Fruit fly (Drosophila melanogaster): Measurements from ENCODE around the gene Ugt37A1.

Ugt37A1 gene

dm6 chr2L:20326317-20326716 lies 47.6 kb downstream of the Ugt37A1 start (continued):
- TF ChIP-seq ERR (GFP tag; optimal IDR thresholded peaks at IDR 0.05) (peak; percentile 71), CG34224 (GFP tag; IDR thresholded peaks at IDR 0.05; ENCODE audit: partially characterized antibody) (no peak), Ets65A (GFP tag) (peak; percentile 96), CG12391 (tag; optimal IDR thresholded peaks at IDR 0.05) (peak; percentile 56), Hr39 (optimal IDR thresholded peaks at IDR 0.05) (no peak), nerfin-2 (GFP tag; IDR thresholded peaks at IDR 0.05; ENCODE audit: partially characterized antibody) (peak; percentile 49; the same call in 1 of the 2 replicates), CG18476 (GFP tag; optimal IDR thresholded peaks at IDR 0.05) (peak; percentile 73), CG14441 (GFP tag; IDR thresholded peaks at IDR 0.05) (peak; percentile 85), ATbp (GFP tag; optimal IDR thresholded peaks at IDR 0.05) (peak; percentile 61), gt (GFP tag; IDR thresholded peaks at IDR 0.05) (peak; percentile 63; the same call in 1 of the 2 replicates), CG4617 (GFP tag; optimal IDR thresholded peaks at IDR 0.05; ENCODE audit: borderline replicate concordance) (no peak), CG4404 (GFP tag; IDR thresholded peaks at IDR 0.05) (peak; percentile 80), CG6813 (GFP tag; optimal IDR thresholded peaks at IDR 0.05) (peak; percentile 78), h (optimal IDR thresholded peaks at IDR 0.05) (no peak), NC2β (GFP tag; optimal IDR thresholded peaks at IDR 0.05) (peak; percentile 33), fd96Cb (tag; optimal IDR thresholded peaks at IDR 0.05) (peak; percentile 80), so (GFP tag; IDR thresholded peaks at IDR 0.05) (0 out of 3 replicates have a peak, but pooled peaks have one; percentile 49), CG15696 (tag; optimal IDR thresholded peaks at IDR 0.05) (peak; percentile 52), CG1529 (GFP tag; optimal IDR thresholded peaks at IDR 0.05) (peak; percentile 47), CG10321 (GFP tag; IDR thresholded peaks at IDR 0.05) (no peak), CG6689 (GFP tag; IDR thresholded peaks at IDR 0.05) (peak; percentile 90), Drgx (GFP tag; IDR thresholded peaks at IDR 0.05) (peak; percentile 95), bbx (GFP tag; IDR thresholded peaks at IDR 0.05; ENCODE audit: partially characterized antibody) (no peak), Gsc (GFP tag; IDR thresholded peaks at IDR 0.05) (peak; percentile 74), CG14050 (GFP tag; IDR thresholded peaks at IDR 0.05) (no peak; the same call in 2 of the 3 replicates), abd-A (tag; optimal IDR thresholded peaks at IDR 0.05) (no peak), CG31224 (GFP tag; IDR thresholded peaks at IDR 0.05) (peak; percentile 70), ftz-f1 (GFP tag; optimal IDR thresholded peaks at IDR 0.05) (no peak), Sry-δ (GFP tag; optimal IDR thresholded peaks at IDR 0.05) (peak; percentile 46), CG7987 (GFP tag; optimal IDR thresholded peaks at IDR 0.05) (peak; percentile 34), CG12236 (GFP tag; optimal IDR thresholded peaks at IDR 0.05) (peak; percentile 54), amos (GFP tag; IDR thresholded peaks at IDR 0.05; ENCODE audit: partially characterized antibody) (no peak), sug (tag; optimal IDR thresholded peaks at IDR 0.05) (no peak), CG13287 (GFP tag; IDR thresholded peaks at IDR 0.05; ENCODE audit: partially characterized antibody) (peak; percentile 12; the same call in 1 of the 2 replicates), CG4854 (GFP tag; optimal IDR thresholded peaks at IDR 0.05) (peak; percentile 64), Atf-2 (GFP tag; optimal IDR thresholded peaks at IDR 0.05) (peak; percentile 53), CG8281 (tag; optimal IDR thresholded peaks at IDR 0.05) (peak; percentile 32), salm (tag; optimal IDR thresholded peaks at IDR 0.05) (no peak), pum (GFP tag; optimal IDR thresholded peaks at IDR 0.05) (peak; percentile 18), CG15073 (GFP tag; optimal IDR thresholded peaks at IDR 0.05) (no peak), ab (GFP tag; optimal IDR thresholded peaks at IDR 0.05) (no peak), CG3995 (GFP tag; optimal IDR thresholded peaks at IDR 0.05) (no peak), Jarid2 (GFP tag; optimal IDR thresholded peaks at IDR 0.05) (peak; percentile 53), Hmr (GFP tag; optimal IDR thresholded peaks at IDR 0.05) (peak; percentile 47), ara (GFP tag; IDR thresholded peaks at IDR 0.05) (peak; percentile 94), insv (GFP tag; optimal IDR thresholded peaks at IDR 0.05) (no peak), CG4707 (GFP tag; optimal IDR thresholded peaks at IDR 0.05) (peak; percentile 52), slbo (GFP tag; IDR thresholded peaks at IDR 0.05) (peak; percentile 42), pb (GFP tag; optimal IDR thresholded peaks at IDR 0.05) (peak; percentile 65), Ptx1 (GFP tag; IDR thresholded peaks at IDR 0.05) (peak; percentile 88), twi (tag; optimal IDR thresholded peaks at IDR 0.05) (no peak), chif (GFP tag; optimal IDR thresholded peaks at IDR 0.05) (peak; percentile 57 to 66)

Data from whole organism, embryonic.